Worm (Caenorhabditis elegans): ENCODE data around the gene T24H7.9.

T24H7.9 gene

DNA sequence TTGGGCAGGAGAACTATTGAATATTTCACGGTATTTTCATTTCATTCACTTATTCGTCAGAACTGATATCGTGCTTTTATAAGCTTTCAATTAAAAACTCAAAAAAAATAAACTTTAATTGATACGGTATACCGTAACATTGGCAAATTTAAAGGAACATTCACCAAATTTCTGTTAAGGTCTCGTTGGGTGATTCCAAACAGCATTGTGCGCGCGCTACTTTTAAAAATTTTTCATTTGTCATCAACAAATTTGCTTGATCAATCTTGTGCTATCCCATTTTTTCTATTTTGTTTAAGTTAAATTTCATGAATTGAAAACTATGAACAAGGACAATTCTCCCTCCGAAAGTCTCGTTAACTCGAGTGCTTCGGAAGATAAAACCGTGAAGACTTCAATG lies 36.8 kb downstream of the T24H7.9 start, which contains the start of gene szy-4:
szy-4 (plus strand) TSS at position 229 of the 400 bp plus-strand sequence.
- TF ChIP-seq nhr-77 (tag; optimal IDR thresholded peaks at IDR 0.05) (no peak), unc-130 (GFP tag; optimal IDR thresholded peaks at IDR 0.05) (peak; percentile 34), nhr-237 (tag; optimal IDR thresholded peaks at IDR 0.05) (no peak), ztf-7 (tag; optimal IDR thresholded peaks at IDR 0.05) (no peak), zip-11 (GFP tag; IDR thresholded peaks at IDR 0.05) (no peak), mxl-2 (GFP tag; conservative IDR thresholded peaks at IDR 0.05) (no peak)

DNA sequence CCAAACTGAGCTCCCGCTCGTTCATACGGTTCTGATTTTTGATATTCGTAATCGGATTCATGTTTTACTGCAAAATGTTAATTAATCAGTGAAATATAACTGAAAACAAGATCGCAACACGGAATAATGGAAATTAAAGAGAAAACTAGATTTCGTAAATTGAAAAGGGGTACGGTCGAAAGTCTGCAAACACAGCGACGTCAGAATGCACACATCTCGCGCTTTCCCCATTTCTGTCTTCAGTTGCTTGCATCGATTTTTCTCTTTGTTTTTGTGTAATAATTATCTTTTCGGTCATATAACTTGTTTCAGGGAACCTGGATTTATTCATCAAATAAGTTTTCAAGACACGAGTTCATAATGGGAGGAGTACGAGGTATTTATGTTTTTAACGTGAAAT lies 38.4 kb downstream of the T24H7.9 start, which contains the start of the genes rbmx-2 and C30B5.2:
rbmx-2 (minus strand) TSS at position 74 of the 400 bp plus-strand sequence.
C30B5.2 (plus strand) TSS at position 306 of the 400 bp plus-strand sequence.
- TF ChIP-seq ZK337.2 (GFP tag; IDR thresholded peaks at IDR 0.05) (no peak), lin-39 (tag; optimal IDR thresholded peaks at IDR 0.05) (no peak), F37D6.2 (tag; optimal IDR thresholded peaks at IDR 0.05) (no peak), ceh-44 (GFP tag; IDR thresholded peaks at IDR 0.05) (no peak), dve-1 (tag; optimal IDR thresholded peaks at IDR 0.05; ENCODE audit: insufficient read depth) (no peak), php-3 (GFP tag; IDR thresholded peaks at IDR 0.05) (no peak), mxl-3 (GFP tag; optimal IDR thresholded peaks at IDR 0.05) (no peak), nhr-11 (tag; optimal IDR thresholded peaks at IDR 0.05) (no peak), zip-11 (GFP tag; IDR thresholded peaks at IDR 0.05) (no peak), spr-1 (tag; optimal IDR thresholded peaks at IDR 0.05) (no peak), daf-16 (GFP tag; optimal IDR thresholded peaks at IDR 0.05) (no peak), daf-16 (tag; optimal IDR thresholded peaks at IDR 0.05) (no peak), jun-1 (tag; optimal IDR thresholded peaks at IDR 0.05) (no peak), dpl-1 (GFP tag; optimal IDR thresholded peaks at IDR 0.05) (peak; percentile 60), ztf-11 (tag; optimal IDR thresholded peaks at IDR 0.05) (no peak), nhr-102 (tag; optimal IDR thresholded peaks at IDR 0.05) (no peak), D1046.2 (GFP tag; IDR thresholded peaks at IDR 0.05) (no peak), lsy-2 (tag; optimal IDR thresholded peaks at IDR 0.05) (peak in 1 of 2 experiments; percentile 93), unc-62 (GFP tag; optimal IDR thresholded peaks at IDR 0.05 in 1 of 2) (peak in 1 of 2 experiments; percentile 89), unc-62 (tag; optimal IDR thresholded peaks at IDR 0.05) (no peak), nhr-28 (tag; optimal IDR thresholded peaks at IDR 0.05) (no peak), F49E8.2 (tag; optimal IDR thresholded peaks at IDR 0.05; ENCODE audit: borderline replicate concordance) (no peak), zag-1 (tag; optimal IDR thresholded peaks at IDR 0.05) (no peak), dmd-9 (GFP tag; IDR thresholded peaks at IDR 0.05) (no peak), zfp-2 (tag; optimal IDR thresholded peaks at IDR 0.05) (no peak), egl-27 (tag; optimal IDR thresholded peaks at IDR 0.05) (no peak), lin-1 (GFP tag; IDR thresholded peaks at IDR 0.05) (no peak), set-16 (GFP tag; IDR thresholded peaks at IDR 0.05) (no peak), skn-1 (tag; optimal IDR thresholded peaks at IDR 0.05) (no peak), Y5F2A.4 (GFP tag; optimal IDR thresholded peaks at IDR 0.05) (no peak), zfp-3 (GFP tag; conservative IDR thresholded peaks at IDR 0.05) (no peak), rbr-2 (tag; optimal IDR thresholded peaks at IDR 0.05) (peak; percentile 1), mes-2 (tag; optimal IDR thresholded peaks at IDR 0.05; ENCODE audit: poor library complexity, severe bottlenecking) (peak; percentile 88), mdl-1 (tag; optimal IDR thresholded peaks at IDR 0.05) (no peak), F44E2.7 (GFP tag; IDR thresholded peaks at IDR 0.05) (no peak), hlh-30 (tag; optimal IDR thresholded peaks at IDR 0.05; ENCODE audit: insufficient read depth) (peak; percentile 86), nhr-237 (tag; optimal IDR thresholded peaks at IDR 0.05) (no peak), Y48G9A.11 (GFP tag; IDR thresholded peaks at IDR 0.05) (no peak), Y75B8A.6 (GFP tag; IDR thresholded peaks at IDR 0.05) (no peak), aha-1 (tag) (no peak), ceh-20 (GFP tag; IDR thresholded peaks at IDR 0.05) (no peak), nhr-6 (tag; optimal IDR thresholded peaks at IDR 0.05) (peak; percentile 12), mep-1 (tag; optimal IDR thresholded peaks at IDR 0.05) (no peak), ceh-62 (tag; optimal IDR thresholded peaks at IDR 0.05) (no peak), egl-43 (GFP tag; IDR thresholded peaks at IDR 0.05) (no peak), ctbp-1 (GFP tag; IDR thresholded peaks at IDR 0.05) (no peak), sdz-12 (GFP tag; optimal IDR thresholded peaks at IDR 0.05) (no peak)

All from whole organism, L4 larva.